Worm (Caenorhabditis elegans): ENCODE results near the gene F45C12.17.

Gene F45C12.17

ce11 chrII:1738844-1739243 is 12.9 kb downstream of the F45C12.17 start, which contains the start of the genes irld-9 and irld-33:
Gene irld-9 (minus strand): TSS chrII:1738944.
Gene irld-33 (plus strand): TSS chrII:1739052.
- TF ChIP-seq pha-4 (tag; optimal IDR thresholded peaks at IDR 0.05) (no peak), egl-27 (tag; optimal IDR thresholded peaks at IDR 0.05) (no peak), nhr-43 (tag; optimal IDR thresholded peaks at IDR 0.05; ENCODE audit: poor library complexity, severe bottlenecking) (no peak), elt-3 (tag; optimal IDR thresholded peaks at IDR 0.05) (no peak), eor-1 (tag; optimal IDR thresholded peaks at IDR 0.05) (no peak), fkh-2 (tag; optimal IDR thresholded peaks at IDR 0.05) (no peak), nhr-76 (tag; optimal IDR thresholded peaks at IDR 0.05) (no peak), ZK546.5 (tag; optimal IDR thresholded peaks at IDR 0.05) (no peak), lin-39 (tag; optimal IDR thresholded peaks at IDR 0.05) (no peak), tbx-2 (tag; optimal IDR thresholded peaks at IDR 0.05) (no peak), nhr-28 (tag; optimal IDR thresholded peaks at IDR 0.05) (no peak)

DNA sequence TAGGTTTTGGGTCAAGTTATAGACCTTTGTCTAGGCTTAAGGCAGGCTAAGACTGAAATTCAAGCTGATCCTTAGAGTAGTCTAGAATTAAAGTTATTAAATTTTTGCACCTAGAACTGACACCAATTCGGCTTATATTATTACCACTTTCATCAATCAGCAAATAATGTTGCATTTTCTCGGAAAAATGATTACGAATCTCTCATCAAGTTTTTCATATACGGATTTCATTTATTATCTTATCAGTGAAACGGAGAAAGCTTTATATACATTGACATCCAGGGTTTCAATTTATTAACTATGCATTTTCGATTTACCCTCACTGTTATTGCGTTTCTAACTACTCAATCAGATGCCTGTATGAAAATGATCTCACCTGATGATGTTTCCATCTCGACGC is 15.3 kb downstream of the F45C12.17 start, which contains the start of gene K07G6.1:
K07G6.1 (plus strand) TSS at position 301 of the 400 bp plus-strand sequence.
- TF ChIP-seq unc-62 (GFP tag; optimal IDR thresholded peaks at IDR 0.05), result no peak
- TF ChIP-seq fos-1 (tag; optimal IDR thresholded peaks at IDR 0.05), result no peak
- no peak for TF ChIP-seq skn-1 (tag; optimal IDR thresholded peaks at IDR 0.05)
- TF ChIP-seq nhr-25 (tag; optimal IDR thresholded peaks at IDR 0.05), result no peak
- no peak for TF ChIP-seq ceh-28 (tag; optimal IDR thresholded peaks at IDR 0.05)
- no peak for TF ChIP-seq nhr-76 (tag; optimal IDR thresholded peaks at IDR 0.05)
- TF ChIP-seq ztf-11 (tag; optimal IDR thresholded peaks at IDR 0.05), result no peak
- TF ChIP-seq nhr-43 (tag; optimal IDR thresholded peaks at IDR 0.05; ENCODE audit: poor library complexity, severe bottlenecking), result no peak
- no peak for TF ChIP-seq nhr-11 (tag; optimal IDR thresholded peaks at IDR 0.05)
- no peak for TF ChIP-seq R02D3.7 (tag; optimal IDR thresholded peaks at IDR 0.05)
- no peak for TF ChIP-seq elt-1 (tag; optimal IDR thresholded peaks at IDR 0.05)
- TF ChIP-seq nhr-23 (tag; optimal IDR thresholded peaks at IDR 0.05), result no peak

DNA sequence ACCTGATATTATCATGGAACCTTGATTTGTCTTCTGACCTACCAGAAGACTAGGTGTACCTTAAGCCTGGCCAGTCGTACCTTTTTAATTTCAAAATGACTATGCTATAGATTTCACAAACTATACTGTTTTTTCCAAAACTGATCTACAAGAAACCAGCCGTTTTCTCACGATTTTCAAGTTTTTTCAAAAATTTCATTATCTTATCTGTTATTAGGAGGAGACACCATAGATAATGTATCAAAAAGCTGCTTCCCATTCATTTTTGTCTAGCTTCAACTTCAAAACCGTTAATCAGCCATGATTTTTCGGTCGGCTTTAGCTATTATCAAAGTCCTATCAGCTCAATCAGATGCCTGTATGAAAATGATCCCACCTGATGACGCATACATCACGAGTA is 16.6 kb downstream of the F45C12.17 start, which contains the start of gene F36H5.12:
F36H5.12 (plus strand) TSS at position 301 of the 400 bp plus-strand sequence.
- TF ChIP-seq lin-15B (tag; optimal IDR thresholded peaks at IDR 0.05), result no peak
- no peak for TF ChIP-seq ceh-16 (tag; optimal IDR thresholded peaks at IDR 0.05)
- TF ChIP-seq ZK546.5 (tag; optimal IDR thresholded peaks at IDR 0.05), result no peak
- TF ChIP-seq ztf-11 (tag; optimal IDR thresholded peaks at IDR 0.05), result no peak
- TF ChIP-seq fkh-2 (tag; optimal IDR thresholded peaks at IDR 0.05), result no peak
- TF ChIP-seq nhr-25 (tag; optimal IDR thresholded peaks at IDR 0.05), result no peak
- TF ChIP-seq ama-1 (optimal IDR thresholded peaks at IDR 0.05), result no peak
- TF ChIP-seq nhr-11 (tag; optimal IDR thresholded peaks at IDR 0.05), result no peak
- TF ChIP-seq elt-1 (tag; optimal IDR thresholded peaks at IDR 0.05), result no peak

DNA sequence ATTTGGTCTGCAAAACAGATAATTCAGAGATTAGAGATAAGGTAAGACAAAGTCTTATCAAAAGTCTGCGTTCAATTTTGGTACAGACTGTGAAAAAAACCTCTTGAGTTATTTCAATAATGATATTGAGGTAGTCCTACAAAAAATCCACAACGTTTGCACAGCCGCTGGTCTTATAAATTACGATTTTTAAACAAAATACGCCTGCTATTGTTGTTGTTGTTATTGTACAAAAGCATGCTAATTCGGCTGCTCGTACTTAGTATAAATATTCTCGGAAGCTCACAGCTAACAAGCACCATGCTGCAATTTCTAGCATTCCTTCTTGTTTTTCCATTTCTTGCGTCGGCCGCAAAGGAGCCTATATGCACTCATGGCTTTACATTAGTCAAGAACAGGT is 18.3 kb downstream of the F45C12.17 start, which contains the start of gene clec-19:
clec-19 (plus strand) TSS at position 301 of the 400 bp plus-strand sequence.
- TF ChIP-seq fkh-10 (GFP tag; optimal IDR thresholded peaks at IDR 0.05) (no peak), lin-15B (tag; optimal IDR thresholded peaks at IDR 0.05) (no peak), skn-1 (tag; optimal IDR thresholded peaks at IDR 0.05) (no peak), ztf-4 (tag; optimal IDR thresholded peaks at IDR 0.05) (no peak), fos-1 (tag; optimal IDR thresholded peaks at IDR 0.05) (no peak), pqm-1 (tag; optimal IDR thresholded peaks at IDR 0.05) (no peak), nhr-43 (tag; optimal IDR thresholded peaks at IDR 0.05; ENCODE audit: poor library complexity, severe bottlenecking) (no peak), hmg-11 (tag; optimal IDR thresholded peaks at IDR 0.05) (no peak), elt-2 (tag; optimal IDR thresholded peaks at IDR 0.05) (no peak)

- TF ChIP-seq egl-27 (tag; optimal IDR thresholded peaks at IDR 0.05) (no peak), R02D3.7 (tag; optimal IDR thresholded peaks at IDR 0.05) (no peak), nhr-28 (tag; optimal IDR thresholded peaks at IDR 0.05) (no peak), unc-39 (tag; optimal IDR thresholded peaks at IDR 0.05) (no peak), ceh-28 (tag; optimal IDR thresholded peaks at IDR 0.05) (no peak), elt-3 (tag; optimal IDR thresholded peaks at IDR 0.05) (no peak), jun-1 (tag; optimal IDR thresholded peaks at IDR 0.05) (no peak), pqm-1 (tag; optimal IDR thresholded peaks at IDR 0.05) (no peak), mml-1 (tag; optimal IDR thresholded peaks at IDR 0.05) (no peak), nhr-25 (tag; optimal IDR thresholded peaks at IDR 0.05) (no peak), fos-1 (tag; optimal IDR thresholded peaks at IDR 0.05) (no peak)
Observed at ce11 chrII:1750413-1750812, 24.5 kb downstream of the F45C12.17 start, which contains the start of the genes F36H5.13 and F36H5.8. Gene F36H5.13 (minus strand): TSS chrII:1750513. Gene F36H5.8 (minus strand): TSS chrII:1750686.

Measured in whole organism, L3 larva.